Worm (Caenorhabditis elegans) whole organism, L1 larva: ENCODE results near the gene Y97E10AR.6.

Experiments used
- F16B12.6 ChIP-seq: fragments of 150-350 bp; optimal IDR thresholded peaks from 2 replicates; lab custom pipeline; 2014; ENCODE audit warnings: missing biosample characterization, missing genetic modification characterization
- alr-1 ChIP-seq: fragments of 200-800 bp; sonication (Bioruptor generic); optimal IDR thresholded peaks from 2 replicates; lab custom pipeline; 2018; ENCODE audit warnings: borderline replicate concordance, mild to moderate bottlenecking, missing genetic modification characterization, missing compliant biosample characterization
- blmp-1 ChIP-seq: fragments of 150-350 bp; optimal IDR thresholded peaks from 2 replicates; lab custom pipeline; 2014; ENCODE audit warnings: missing biosample characterization, missing genetic modification characterization
- ceh-8 ChIP-seq: fragments of 200-800 bp; sonication (Bioruptor generic); optimal IDR thresholded peaks from 2 replicates; lab custom pipeline; 2018; ENCODE audit warnings: mild to moderate bottlenecking, missing genetic modification characterization, moderate library complexity, missing compliant biosample characterization
- ceh-82 ChIP-seq, 3 experiments: fragments of 150-350 bp in 1 of 3; sonication (generic microtip) in 2 of 3; optimal IDR thresholded peaks; 2 replicates each; lab custom pipeline; 2014 to 2017; ENCODE audit warnings: missing biosample characterization in 3 of 3, missing genetic modification characterization in 3 of 3
- ceh-90 ChIP-seq: sonication (generic microtip); optimal IDR thresholded peaks from 2 replicates; lab custom pipeline; 2016; ENCODE audit warnings: missing genetic modification characterization, missing compliant biosample characterization
- dpl-1 ChIP-seq, 3 experiments: fragments of 150-350 bp in 2 of 3; sonication (generic microtip) in 1 of 3; optimal IDR thresholded peaks; 2 replicates each; lab custom pipeline; 2014 to 2017; ENCODE audit warnings: missing biosample characterization in 3 of 3, missing genetic modification characterization in 3 of 3, missing genetic modification reagents in 3 of 3
- dsc-1 ChIP-seq: sonication (generic microtip); optimal IDR thresholded peaks from 2 replicates; lab custom pipeline; 2016; ENCODE audit warnings: mild to moderate bottlenecking, missing genetic modification characterization, missing compliant biosample characterization
- efl-1 ChIP-seq, 4 experiments: fragments of 150-350 bp; optimal IDR thresholded peaks in 3 of 4; peaks in 1 of 4; 1 replicate in 1 of 4; 2 replicates in 3 of 4; lab custom pipeline; 2014; ENCODE audit warnings: missing biosample characterization in 2 of 4, missing genetic modification characterization in 2 of 4, missing genetic modification reagents in 2 of 4
- egl-13 ChIP-seq: sonication (generic microtip); optimal IDR thresholded peaks from 2 replicates; lab custom pipeline; 2016; ENCODE audit warnings: missing genotype, missing genetic modification reagents, missing genetic modification characterization, missing compliant biosample characterization
- egl-27 ChIP-seq, 2 experiments: fragments of 150-350 bp in 1 of 2; sonication (generic microtip); optimal IDR thresholded peaks; 3 replicates each; lab custom pipeline; 2017 to 2018; ENCODE audit warnings: missing biosample characterization in 2 of 2, missing genetic modification characterization in 2 of 2, missing genetic modification reagents in 2 of 2
- elt-2 ChIP-seq: sonication (generic microtip); optimal IDR thresholded peaks from 2 replicates; lab custom pipeline; 2016; ENCODE audit warnings: missing genetic modification characterization, mild to moderate bottlenecking, inconsistent platforms, missing compliant biosample characterization, missing genetic modification reagents
- elt-3 ChIP-seq, 6 experiments: fragments of 150-350 bp in 1 of 6; sonication (generic microtip); optimal IDR thresholded peaks; 2 replicates each; lab custom pipeline; 2017 to 2018; ENCODE audit warnings: missing biosample characterization in 6 of 6, missing genetic modification characterization in 6 of 6, inconsistent platforms in 1 of 6
- fkh-10 ChIP-seq: sonication (generic microtip); optimal IDR thresholded peaks from 2 replicates; lab custom pipeline; 2017; ENCODE audit warnings: missing biosample characterization, missing genetic modification reagents, missing genetic modification characterization
- fkh-4 ChIP-seq: sonication (generic microtip); optimal IDR thresholded peaks from 2 replicates; lab custom pipeline; 2016; ENCODE audit warnings: missing compliant biosample characterization, missing genetic modification characterization, borderline replicate concordance
- fkh-8 ChIP-seq: sonication (generic microtip); optimal IDR thresholded peaks from 2 replicates; lab custom pipeline; 2016; ENCODE audit warnings: mild to moderate bottlenecking, missing genetic modification characterization, missing compliant biosample characterization
- grh-1 ChIP-seq: fragments of 200-800 bp; sonication (Bioruptor generic); IDR thresholded peaks from 2 replicates; pipeline ENCODE4 v1.3.6; 2022; ENCODE audit warnings: missing genetic modification reagents, missing genetic modification characterization, missing compliant biosample characterization
- hpl-2 ChIP-seq: fragments of 150-350 bp; optimal IDR thresholded peaks from 2 replicates; lab custom pipeline; 2014; ENCODE audit warnings: missing biosample characterization, missing genetic modification reagents, missing genetic modification characterization
- irx-1 ChIP-seq: sonication (generic microtip); optimal IDR thresholded peaks from 2 replicates; lab custom pipeline; 2016; ENCODE audit warnings: missing genetic modification characterization, missing compliant biosample characterization
- lin-13 ChIP-seq: fragments of 150-350 bp; optimal IDR thresholded peaks from 2 replicates; lab custom pipeline; 2014; ENCODE audit warnings: missing biosample characterization, missing genetic modification reagents, missing genetic modification characterization
- lin-14 ChIP-seq: fragments of 200-800 bp; sonication (Bioruptor generic); optimal IDR thresholded peaks from 2 replicates; lab custom pipeline; 2018; ENCODE audit warnings: mild to moderate bottlenecking, missing genetic modification characterization, moderate library complexity, missing compliant biosample characterization
- lin-15B ChIP-seq: fragments of 150-350 bp; sonication (generic microtip); optimal IDR thresholded peaks from 3 replicates; lab custom pipeline; 2014; ENCODE audit warnings: missing biosample characterization, missing genetic modification characterization
- lin-35 ChIP-seq, 2 experiments: fragments of 150-350 bp; optimal IDR thresholded peaks; 2 replicates each; lab custom pipeline; 2014; ENCODE audit warnings: missing biosample characterization in 2 of 2, missing genetic modification characterization in 2 of 2, missing genetic modification reagents in 2 of 2
- lin-39 ChIP-seq: fragments of 150-350 bp; optimal IDR thresholded peaks from 2 replicates; lab custom pipeline; 2014; ENCODE audit warnings: missing biosample characterization, missing genetic modification reagents, missing genetic modification characterization
- lir-3 ChIP-seq: sonication (generic microtip); optimal IDR thresholded peaks from 2 replicates; lab custom pipeline; 2016; ENCODE audit warnings: mild to moderate bottlenecking, missing genetic modification characterization, moderate library complexity, missing compliant biosample characterization; ENCODE audit not compliant: poor library complexity
- lsy-2 ChIP-seq, 2 experiments: fragments of 150-350 bp; optimal IDR thresholded peaks; 2 replicates each; lab custom pipeline; 2014; ENCODE audit warnings: missing biosample characterization in 2 of 2, missing genetic modification characterization in 2 of 2
- mdl-1 ChIP-seq, 2 experiments: fragments of 150-350 bp; optimal IDR thresholded peaks; 2 replicates each; lab custom pipeline; 2014 to 2017; ENCODE audit warnings: missing biosample characterization in 2 of 2, missing genetic modification characterization in 2 of 2, inconsistent platforms in 1 of 2
- mef-2 ChIP-seq: fragments of 150-350 bp; optimal IDR thresholded peaks from 2 replicates; lab custom pipeline; 2014; ENCODE audit warnings: missing biosample characterization, missing genetic modification characterization
- mep-1 ChIP-seq: fragments of 150-350 bp; optimal IDR thresholded peaks from 2 replicates; lab custom pipeline; 2014; ENCODE audit warnings: missing biosample characterization, missing genetic modification characterization
- nhr-11 ChIP-seq: fragments of 150-350 bp; optimal IDR thresholded peaks from 2 replicates; lab custom pipeline; 2014; ENCODE audit warnings: missing biosample characterization, missing genetic modification characterization
- nhr-12 ChIP-seq: sonication (generic microtip); optimal IDR thresholded peaks from 2 replicates; lab custom pipeline; 2017; ENCODE audit warnings: missing biosample characterization, missing genetic modification characterization
- nhr-20 ChIP-seq: sonication (generic microtip); optimal IDR thresholded peaks from 2 replicates; lab custom pipeline; 2016; ENCODE audit warnings: mild to moderate bottlenecking, missing genetic modification characterization, missing compliant biosample characterization
- nhr-47 ChIP-seq: sonication (generic microtip); optimal IDR thresholded peaks from 2 replicates; lab custom pipeline; 2016; ENCODE audit warnings: mild to moderate bottlenecking, missing genetic modification characterization, moderate library complexity, missing compliant biosample characterization
- nhr-71 ChIP-seq: sonication (generic microtip); optimal IDR thresholded peaks from 2 replicates; lab custom pipeline; 2016; ENCODE audit warnings: mild to moderate bottlenecking, missing genetic modification characterization, moderate library complexity, missing compliant biosample characterization
- nhr-77 ChIP-seq: fragments of 150-350 bp; optimal IDR thresholded peaks from 2 replicates; lab custom pipeline; 2014; ENCODE audit warnings: missing biosample characterization, missing genetic modification characterization
- nhr-85 ChIP-seq: sonication (generic microtip); peaks from one replicate; lab custom pipeline; 2016; ENCODE audit warnings: missing genetic modification characterization, inconsistent platforms, missing compliant biosample characterization
- nhr-90 ChIP-seq: sonication (generic microtip); optimal IDR thresholded peaks from 2 replicates; lab custom pipeline; 2016; ENCODE audit warnings: mild to moderate bottlenecking, missing genetic modification characterization, missing compliant biosample characterization; ENCODE audit not compliant: poor library complexity
- pag-3 ChIP-seq: sonication (generic microtip); optimal IDR thresholded peaks from 2 replicates; lab custom pipeline; 2017; ENCODE audit warnings: missing genetic modification characterization, mild to moderate bottlenecking, missing compliant biosample characterization, antibody characterized with exemption, borderline replicate concordance; ENCODE audit not compliant: insufficient read depth
- skn-1 ChIP-seq: fragments of 150-350 bp; optimal IDR thresholded peaks from 2 replicates; lab custom pipeline; 2014; ENCODE audit warnings: missing biosample characterization, missing genetic modification characterization
- snpc-4 ChIP-seq: fragments of 150-350 bp; optimal IDR thresholded peaks from 2 replicates; lab custom pipeline; 2014; ENCODE audit warnings: missing biosample characterization, missing genetic modification characterization
- snu-23 ChIP-seq: sonication (generic microtip); optimal IDR thresholded peaks from 2 replicates; lab custom pipeline; 2016; ENCODE audit warnings: missing genetic modification characterization, missing compliant biosample characterization
- swsn-7 ChIP-seq: sonication (generic microtip); optimal IDR thresholded peaks from 2 replicates; lab custom pipeline; 2016; ENCODE audit warnings: missing genetic modification characterization, missing compliant biosample characterization
- tlp-1 ChIP-seq: fragments of 150-350 bp; optimal IDR thresholded peaks from 2 replicates; lab custom pipeline; 2014; ENCODE audit warnings: missing biosample characterization, missing genetic modification characterization
- unc-130 ChIP-seq: fragments of 150-350 bp; optimal IDR thresholded peaks from 2 replicates; lab custom pipeline; 2017; ENCODE audit warnings: missing biosample characterization, missing genetic modification characterization, inconsistent platforms
- unc-86 ChIP-seq: sonication (generic microtip); optimal IDR thresholded peaks from 2 replicates; lab custom pipeline; 2016; ENCODE audit warnings: missing genetic modification characterization, missing compliant biosample characterization
- xbp-1 ChIP-seq: sonication (generic microtip); optimal IDR thresholded peaks from 2 replicates; lab custom pipeline; 2016; ENCODE audit warnings: missing genetic modification characterization, missing compliant biosample characterization
- zag-1 ChIP-seq: fragments of 150-350 bp; optimal IDR thresholded peaks from 2 replicates; lab custom pipeline; 2014; ENCODE audit warnings: missing biosample characterization, missing genetic modification characterization
- zip-4 ChIP-seq: fragments of 200-800 bp; sonication (Bioruptor generic); optimal IDR thresholded peaks from 2 replicates; lab custom pipeline; 2018; ENCODE audit warnings: mild to moderate bottlenecking, missing genetic modification characterization, moderate library complexity, missing compliant biosample characterization
- ztf-11 ChIP-seq, 2 experiments: sonication (generic microtip); optimal IDR thresholded peaks; 2 replicates each; lab custom pipeline; 2016 to 2017; ENCODE audit warnings: missing genetic modification characterization in 2 of 2, missing biosample characterization in 1 of 2, missing compliant biosample characterization in 1 of 2
- ztf-4 ChIP-seq: fragments of 150-350 bp; optimal IDR thresholded peaks from 2 replicates; lab custom pipeline; 2014; ENCODE audit warnings: missing biosample characterization, missing genetic modification characterization

Gene Y97E10AR.6

ce11 chrV:8000929-8001513 is 12.7 kb downstream of the Y97E10AR.6 start, which contains the start of gene Y97E10AR.1:
Gene Y97E10AR.1 (plus strand): TSS chrV:8001463.
- TF ChIP-seq nhr-12 (tag; lab: Kevin White, UChicago), result no peak
- TF ChIP-seq fkh-8 (tag; lab: Kevin White, UChicago), result peak; percentile 93
- TF ChIP-seq snu-23, result peak; percentile 81
- no peak for TF ChIP-seq unc-130
- peak; percentile 91 for TF ChIP-seq nhr-71 (tag; lab: Kevin White, UChicago)
- peak; percentile 69 for TF ChIP-seq dsc-1 (tag; lab: Kevin White, UChicago)
- peak; percentile 73 for TF ChIP-seq egl-13 (tag; lab: Kevin White, UChicago)
- TF ChIP-seq mep-1 (tag; lab: Kevin White, UChicago), result peak; percentile 76
- no peak for TF ChIP-seq hpl-2 (GFP tag; lab: Kevin White, UChicago)
- TF ChIP-seq snpc-4 (tag; lab: Kevin White, UChicago), result peak; percentile 3
- peak; percentile 75 for TF ChIP-seq pag-3
- peak; percentile 72 for TF ChIP-seq zag-1 (tag; lab: Kevin White, UChicago)
- TF ChIP-seq lin-14 (GFP tag; lab: Kevin White, UChicago), result peak; percentile 98
- TF ChIP-seq nhr-20, result peak; percentile 76
- peak; percentile 49 for TF ChIP-seq nhr-11
- TF ChIP-seq fkh-4 (tag; lab: Kevin White, UChicago), result peak; percentile 45
- peak; percentile 57 for TF ChIP-seq fkh-10 (GFP tag; lab: Kevin White, UChicago)
- TF ChIP-seq efl-1 (optimal IDR thresholded peaks at IDR 0.05; lab: Kevin White, UChicago), result peak; percentile 66 to 68
- TF ChIP-seq efl-1 (GFP tag; optimal IDR thresholded peaks at IDR 0.05 in 1 of 2; lab: Kevin White, UChicago), result peak; percentile 50 to 96
- peak; percentile 48 for TF ChIP-seq ztf-4 (tag; lab: Kevin White, UChicago)
- TF ChIP-seq ceh-90, result no peak
- peak; percentile 83 for TF ChIP-seq swsn-7 (tag; lab: Kevin White, UChicago)
- peak; percentile 40 to 64 for TF ChIP-seq lin-35 (GFP tag; optimal IDR thresholded peaks at IDR 0.05; lab: Kevin White, UChicago)
- peak; percentile 77 for TF ChIP-seq irx-1
- TF ChIP-seq skn-1 (tag; lab: Kevin White, UChicago), result peak; percentile 47
- TF ChIP-seq ceh-82 (tag; optimal IDR thresholded peaks at IDR 0.05; lab: Kevin White, UChicago), result peak in 2 of 3 experiments; percentile 17 to 68
- peak; percentile 70 for TF ChIP-seq mef-2
- peak; percentile 70 for TF ChIP-seq lir-3 (tag; lab: Kevin White, UChicago)
- peak; percentile 96 for TF ChIP-seq blmp-1
- peak in 1 of 2 experiments; percentile 41 for TF ChIP-seq ztf-11 (tag; optimal IDR thresholded peaks at IDR 0.05; lab: Kevin White, UChicago)
- TF ChIP-seq nhr-90 (tag; lab: Kevin White, UChicago), result no peak
- TF ChIP-seq lsy-2 (tag; optimal IDR thresholded peaks at IDR 0.05; lab: Kevin White, UChicago), result peak; percentile 68 to 89
- peak; percentile 50 for TF ChIP-seq lin-13 (GFP tag; lab: Kevin White, UChicago)
- TF ChIP-seq dpl-1 (GFP tag; optimal IDR thresholded peaks at IDR 0.05; lab: Kevin White, UChicago), result peak; percentile 43 to 58 (median 49)
- no peak for TF ChIP-seq alr-1 (tag; lab: Kevin White, UChicago)
- no peak for TF ChIP-seq grh-1 (GFP tag; lab: Robert Waterston, UW)
- TF ChIP-seq nhr-85 (tag; lab: Kevin White, UChicago), result peak; percentile 57
- TF ChIP-seq nhr-47 (tag; lab: Kevin White, UChicago), result peak; percentile 86
- TF ChIP-seq unc-86, result peak; percentile 90
- peak; percentile 67 for TF ChIP-seq xbp-1 (tag; lab: Kevin White, UChicago)
- TF ChIP-seq elt-3 (tag; optimal IDR thresholded peaks at IDR 0.05; lab: Kevin White, UChicago), result peak in 1 of 6 experiments; percentile 7
- peak; percentile 17 to 79 for TF ChIP-seq mdl-1 (tag; optimal IDR thresholded peaks at IDR 0.05; lab: Kevin White, UChicago)
- peak; percentile 81 for TF ChIP-seq elt-2 (tag; lab: Kevin White, UChicago)
- peak; percentile 77 for TF ChIP-seq nhr-77
- TF ChIP-seq egl-27 (tag; optimal IDR thresholded peaks at IDR 0.05; lab: Kevin White, UChicago), result peak in 1 of 2 experiments; percentile 50
- TF ChIP-seq zip-4 (GFP tag; lab: Kevin White, UChicago), result peak; percentile 22
- TF ChIP-seq ceh-8, result peak; percentile 22
- peak; percentile 51 for TF ChIP-seq lin-39 (tag; lab: Kevin White, UChicago)
- TF ChIP-seq lin-15B (tag; lab: Kevin White, UChicago), result peak; percentile 13
- TF ChIP-seq F16B12.6 (tag; lab: Kevin White, UChicago), result peak; percentile 25
- no peak for TF ChIP-seq tlp-1
